Worm (Caenorhabditis elegans): ENCODE results near the gene crp-1.

- TF ChIP-seq sox-2 (GFP tag; IDR thresholded peaks at IDR 0.05) (no peak), nhr-11 (tag; optimal IDR thresholded peaks at IDR 0.05) (no peak), dve-1 (tag; optimal IDR thresholded peaks at IDR 0.05) (no peak), eyg-1 (tag; optimal IDR thresholded peaks at IDR 0.05) (no peak), unc-86 (tag; optimal IDR thresholded peaks at IDR 0.05) (no peak), elt-2 (tag; optimal IDR thresholded peaks at IDR 0.05) (no peak), sox-4 (tag; optimal IDR thresholded peaks at IDR 0.05) (no peak), gmeb-2 (tag; optimal IDR thresholded peaks at IDR 0.05) (no peak), nhr-232 (tag; optimal IDR thresholded peaks at IDR 0.05) (no peak), npax-4 (tag; optimal IDR thresholded peaks at IDR 0.05) (no peak), nfya-1 (tag; optimal IDR thresholded peaks at IDR 0.05) (no peak), pha-4 (tag; optimal IDR thresholded peaks at IDR 0.05) (no peak), zip-5 (tag; optimal IDR thresholded peaks at IDR 0.05) (no peak)
Measured at ce11 chrV:10528500-10528899, 50.1 kb downstream of the crp-1 start, which contains the start of gene F25D1.3.

Data from whole organism, late embryonic.